Worm (Caenorhabditis elegans): ENCODE measurements around the gene ttc-17.
A peak's percentile ranks its signal among the peaks of the same experiment; 100 is the strongest.

Gene ttc-17

ce11 chrV:8936184-8936589, 20.7 kb upstream of the ttc-17 start, which contains the start of gene unc-23 (continued):
- TF ChIP-seq nhr-77 (tag; optimal IDR thresholded peaks at IDR 0.05) (peak; percentile 56), aly-2 (tag; optimal IDR thresholded peaks at IDR 0.05) (no peak), ama-1 (optimal IDR thresholded peaks at IDR 0.05) (no peak), lin-11 (tag; optimal IDR thresholded peaks at IDR 0.05) (peak; percentile 37), F13H6.1 (tag; optimal IDR thresholded peaks at IDR 0.05) (peak; percentile 94), elt-3 (tag; optimal IDR thresholded peaks at IDR 0.05) (no peak), C34F6.9 (tag; optimal IDR thresholded peaks at IDR 0.05) (peak; percentile 54), ztf-11 (tag; optimal IDR thresholded peaks at IDR 0.05) (no peak), crh-2 (tag; optimal IDR thresholded peaks at IDR 0.05) (peak; percentile 82), mdl-1 (tag; optimal IDR thresholded peaks at IDR 0.05) (no peak), nhr-129 (tag; optimal IDR thresholded peaks at IDR 0.05) (peak; percentile 80), mab-5 (tag; optimal IDR thresholded peaks at IDR 0.05) (no peak), nhr-12 (tag; optimal IDR thresholded peaks at IDR 0.05) (no peak), ceh-16 (tag; optimal IDR thresholded peaks at IDR 0.05) (peak; percentile 59)

ce11 chrV:8936791-8937475, 19.9 kb upstream of the ttc-17 start:
- TF ChIP-seq zag-1 (tag; optimal IDR thresholded peaks at IDR 0.05) (no peak), lin-11 (tag; optimal IDR thresholded peaks at IDR 0.05) (no peak), lin-39 (tag; optimal IDR thresholded peaks at IDR 0.05) (no peak), nhr-12 (tag; optimal IDR thresholded peaks at IDR 0.05) (no peak), ceh-82 (tag; optimal IDR thresholded peaks at IDR 0.05) (no peak), crh-2 (tag; optimal IDR thresholded peaks at IDR 0.05) (no peak), blmp-1 (tag; optimal IDR thresholded peaks at IDR 0.05; ENCODE audit: insufficient read depth) (no peak), unc-39 (tag; optimal IDR thresholded peaks at IDR 0.05) (no peak), sma-3 (GFP tag; optimal IDR thresholded peaks at IDR 0.05) (no peak), alr-1 (tag; optimal IDR thresholded peaks at IDR 0.05) (no peak), lin-13 (GFP tag; optimal IDR thresholded peaks at IDR 0.05) (no peak), sma-9 (GFP tag; optimal IDR thresholded peaks at IDR 0.05) (no peak), sma-9 (tag; optimal IDR thresholded peaks at IDR 0.05) (no peak), ama-1 (optimal IDR thresholded peaks at IDR 0.05) (no peak), sem-4 (tag; optimal IDR thresholded peaks at IDR 0.05) (no peak), mbf-1 (tag; optimal IDR thresholded peaks at IDR 0.05) (no peak), F13H6.1 (tag; optimal IDR thresholded peaks at IDR 0.05) (peak; percentile 5), Y55F3AM.14 (GFP tag; optimal IDR thresholded peaks at IDR 0.05) (no peak), ztf-11 (tag; optimal IDR thresholded peaks at IDR 0.05) (no peak), ztf-1 (GFP tag; conservative IDR thresholded peaks at IDR 0.05) (no peak), nhr-77 (tag; optimal IDR thresholded peaks at IDR 0.05) (no peak), nhr-10 (tag; optimal IDR thresholded peaks at IDR 0.05) (no peak), unc-62 (GFP tag; optimal IDR thresholded peaks at IDR 0.05) (no peak), dmd-4 (tag; optimal IDR thresholded peaks at IDR 0.05) (no peak), ZK546.5 (tag; optimal IDR thresholded peaks at IDR 0.05) (no peak), fos-1 (tag; optimal IDR thresholded peaks at IDR 0.05) (peak; percentile 62), nhr-237 (tag; optimal IDR thresholded peaks at IDR 0.05) (no peak), C34F6.9 (tag; optimal IDR thresholded peaks at IDR 0.05) (peak; percentile 47), elt-3 (tag; optimal IDR thresholded peaks at IDR 0.05) (no peak), aly-2 (tag; optimal IDR thresholded peaks at IDR 0.05) (no peak), nhr-21 (tag; optimal IDR thresholded peaks at IDR 0.05) (no peak), nhr-23 (tag; optimal IDR thresholded peaks at IDR 0.05) (no peak), nhr-129 (tag; optimal IDR thresholded peaks at IDR 0.05) (peak; percentile 12), gmeb-1 (tag; optimal IDR thresholded peaks at IDR 0.05) (no peak), elt-1 (tag; optimal IDR thresholded peaks at IDR 0.05) (no peak), snpc-4 (tag; optimal IDR thresholded peaks at IDR 0.05) (no peak), lsy-2 (tag; optimal IDR thresholded peaks at IDR 0.05) (peak in 1 of 2 experiments; percentile 10), ztf-4 (tag; optimal IDR thresholded peaks at IDR 0.05) (no peak), nhr-25 (tag; optimal IDR thresholded peaks at IDR 0.05) (no peak), nhr-11 (tag; optimal IDR thresholded peaks at IDR 0.05) (no peak), ceh-16 (tag; optimal IDR thresholded peaks at IDR 0.05) (peak; percentile 48), mdl-1 (tag; optimal IDR thresholded peaks at IDR 0.05) (no peak), nhr-6 (tag; optimal IDR thresholded peaks at IDR 0.05) (peak; percentile 34), egl-27 (tag; optimal IDR thresholded peaks at IDR 0.05) (no peak), peb-1 (tag; optimal IDR thresholded peaks at IDR 0.05) (no peak), mab-5 (tag; optimal IDR thresholded peaks at IDR 0.05) (no peak), R02D3.7 (tag; optimal IDR thresholded peaks at IDR 0.05) (no peak), skn-1 (tag; optimal IDR thresholded peaks at IDR 0.05) (no peak), unc-55 (GFP tag; optimal IDR thresholded peaks at IDR 0.05) (no peak)

All from whole organism, L2 larva.